Fruit fly (Drosophila melanogaster) whole organism, prepupa: ENCODE results near the gene Esyt2.

Source experiments
- Blimp-1 ChIP-seq: fragments of 200-800 bp; sonication (Bioruptor generic); optimal IDR thresholded peaks from 3 replicates; lab custom pipeline; 2017; ENCODE audit warnings: missing biosample characterization, missing genetic modification characterization, mild to moderate bottlenecking, moderate library complexity, missing genetic modification reagents
- CG10631 ChIP-seq: fragments of 200-800 bp; sonication (Bioruptor generic); optimal IDR thresholded peaks from 2 replicates; lab custom pipeline; 2016; ENCODE audit warnings: missing biosample characterization, missing genetic modification characterization
- CG11294 ChIP-seq: fragments of 200-800 bp; sonication (Bioruptor generic); IDR thresholded peaks from 2 replicates; pipeline ENCODE4 v1.3.6; 2022; ENCODE audit warnings: missing biosample characterization, missing genetic modification characterization
- CG15336 ChIP-seq: fragments of 200-800 bp; sonication (Bioruptor generic); IDR thresholded peaks from 2 replicates; pipeline ENCODE4 v1.3.6; 2022; ENCODE audit warnings: missing biosample characterization, missing genetic modification characterization
- CG1621 ChIP-seq: fragments of 200-800 bp; sonication (Bioruptor generic); optimal IDR thresholded peaks from 3 replicates; lab custom pipeline; 2018; ENCODE audit warnings: missing biosample characterization, mild to moderate bottlenecking, missing genetic modification characterization
- CG16779 ChIP-seq: fragments of 200-800 bp; sonication (Bioruptor generic); optimal IDR thresholded peaks from 3 replicates; lab custom pipeline; 2017; ENCODE audit warnings: missing biosample characterization, mild to moderate bottlenecking, missing genetic modification characterization
- CG3032 ChIP-seq: fragments of 200-800 bp; optimal IDR thresholded peaks from 2 replicates; lab custom pipeline; 2019; ENCODE audit warnings: missing biosample characterization, mild to moderate bottlenecking, missing genetic modification characterization, moderate library complexity
- CG31627 ChIP-seq: fragments of 200-800 bp; sonication (Bioruptor generic); optimal IDR thresholded peaks from 3 replicates; lab custom pipeline; 2016; ENCODE audit warnings: missing biosample characterization, missing genetic modification characterization
- CG32006 ChIP-seq: fragments of 200-800 bp; sonication (Bioruptor generic); optimal IDR thresholded peaks from 3 replicates; lab custom pipeline; 2017; ENCODE audit warnings: missing biosample characterization, mild to moderate bottlenecking, missing genetic modification characterization
- CG3919 ChIP-seq: fragments of 200-800 bp; sonication (Bioruptor generic); optimal IDR thresholded peaks from 3 replicates; lab custom pipeline; 2016; ENCODE audit warnings: missing biosample characterization, missing genetic modification characterization
- CG4318 ChIP-seq: fragments of 200-800 bp; sonication (Bioruptor generic); optimal IDR thresholded peaks from 3 replicates; lab custom pipeline; 2017; ENCODE audit warnings: missing biosample characterization, mild to moderate bottlenecking, missing genetic modification characterization
- CG6163 ChIP-seq: fragments of 200-800 bp; sonication (Bioruptor generic); IDR thresholded peaks from 3 replicates; pipeline ENCODE4 v1.3.6; 2022; ENCODE audit warnings: missing biosample characterization, missing genetic modification characterization
- CG6276 ChIP-seq: fragments of 200-800 bp; sonication (Bioruptor generic); optimal IDR thresholded peaks from 2 replicates; lab custom pipeline; 2017; ENCODE audit warnings: missing biosample characterization, mild to moderate bottlenecking, missing genetic modification characterization
- CG6792 ChIP-seq: fragments of 200-800 bp; sonication (Bioruptor generic); optimal IDR thresholded peaks from 3 replicates; lab custom pipeline; 2016; ENCODE audit warnings: missing biosample characterization, missing genetic modification characterization
- CG6808 ChIP-seq: fragments of 200-800 bp; sonication (Bioruptor generic); optimal IDR thresholded peaks from 3 replicates; lab custom pipeline; 2017; ENCODE audit warnings: missing biosample characterization, missing genetic modification characterization, mild to moderate bottlenecking, moderate library complexity, missing genetic modification reagents
- CG6854 ChIP-seq: fragments of 200-800 bp; sonication (Bioruptor generic); optimal IDR thresholded peaks from 2 replicates; lab custom pipeline; 2017; ENCODE audit warnings: missing biosample characterization, mild to moderate bottlenecking, missing genetic modification characterization
- CG7368 ChIP-seq: fragments of 200-800 bp; sonication (Bioruptor generic); optimal IDR thresholded peaks from 3 replicates; lab custom pipeline; 2016; ENCODE audit warnings: missing biosample characterization, missing genetic modification characterization
- CG8119 ChIP-seq: fragments of 200-800 bp; sonication (Bioruptor generic); IDR thresholded peaks from 3 replicates; pipeline ENCODE4 v1.3.6; 2022; ENCODE audit warnings: missing biosample characterization, missing genetic modification characterization
- CG8319 ChIP-seq: fragments of 200-800 bp; sonication (Bioruptor generic); optimal IDR thresholded peaks from 3 replicates; lab custom pipeline; 2016; ENCODE audit warnings: missing biosample characterization, missing genetic modification characterization
- CG9139 ChIP-seq: fragments of 200-800 bp; sonication (Bioruptor generic); optimal IDR thresholded peaks from 3 replicates; lab custom pipeline; 2017; ENCODE audit warnings: missing biosample characterization, mild to moderate bottlenecking, missing genetic modification characterization
- Eip75B ChIP-seq: fragments of 200-800 bp; sonication (Bioruptor generic); optimal IDR thresholded peaks from 3 replicates; lab custom pipeline; 2016; ENCODE audit warnings: missing biosample characterization, missing genetic modification characterization
- Eip78C ChIP-seq: fragments of 200-800 bp; sonication (Bioruptor generic); peaks from one replicate; lab custom pipeline; 2016; ENCODE audit warnings: missing biosample characterization, missing genetic modification characterization
- Eip93F ChIP-seq: fragments of 200-800 bp; sonication (Bioruptor generic); optimal IDR thresholded peaks from 2 replicates; lab custom pipeline; 2016; ENCODE audit warnings: missing biosample characterization, mild to moderate bottlenecking, missing genetic modification characterization
- Ets96B ChIP-seq: fragments of 200-800 bp; optimal IDR thresholded peaks from 2 replicates; lab custom pipeline; 2019; ENCODE audit warnings: missing biosample characterization, mild to moderate bottlenecking, missing genetic modification characterization, moderate library complexity
- Gug ChIP-seq: fragments of 200-800 bp; sonication (Bioruptor generic); IDR thresholded peaks from 2 replicates; pipeline ENCODE4 v1.3.6; 2022; ENCODE audit warnings: missing biosample characterization, missing genetic modification characterization
- Hr38 ChIP-seq: sonication (Bioruptor generic); optimal IDR thresholded peaks from 2 replicates; lab custom pipeline; 2016; ENCODE audit warnings: missing biosample characterization, missing genetic modification characterization
- Hr39 ChIP-seq: fragments of 200-800 bp; sonication (Bioruptor generic); optimal IDR thresholded peaks from 2 replicates; lab custom pipeline; 2016; ENCODE audit warnings: missing biosample characterization, missing genetic modification characterization
- Hr4 ChIP-seq: fragments of 200-800 bp; sonication (Bioruptor generic); optimal IDR thresholded peaks from 3 replicates; lab custom pipeline; 2016; ENCODE audit warnings: missing biosample characterization, missing genetic modification characterization
- Lpt ChIP-seq: fragments of 200-800 bp; sonication (Bioruptor generic); optimal IDR thresholded peaks from 3 replicates; lab custom pipeline; 2016; ENCODE audit warnings: missing biosample characterization, missing genetic modification characterization
- Met ChIP-seq: fragments of 200-800 bp; sonication (Bioruptor generic); optimal IDR thresholded peaks from 3 replicates; lab custom pipeline; 2016; ENCODE audit warnings: missing biosample characterization, missing genetic modification characterization
- OdsH ChIP-seq: fragments of 200-800 bp; sonication (Bioruptor generic); optimal IDR thresholded peaks from 3 replicates; lab custom pipeline; 2016; ENCODE audit warnings: missing biosample characterization, missing genetic modification characterization
- Smox ChIP-seq: fragments of 200-800 bp; sonication (Bioruptor generic); optimal IDR thresholded peaks from 3 replicates; lab custom pipeline; 2016; ENCODE audit warnings: missing biosample characterization, missing genetic modification characterization
- Sox102F ChIP-seq: fragments of 200-800 bp; sonication (Bioruptor generic); optimal IDR thresholded peaks from 2 replicates; lab custom pipeline; 2016; ENCODE audit warnings: missing biosample characterization, mild to moderate bottlenecking, missing genetic modification characterization
- Sox14 ChIP-seq: fragments of 200-800 bp; sonication (Bioruptor generic); optimal IDR thresholded peaks from 3 replicates; lab custom pipeline; 2016; ENCODE audit warnings: missing biosample characterization, missing genetic modification characterization
- Sox15 ChIP-seq: fragments of 200-800 bp; sonication (Bioruptor generic); optimal IDR thresholded peaks from 3 replicates; lab custom pipeline; 2016; ENCODE audit warnings: missing biosample characterization, missing genetic modification characterization
- achi ChIP-seq: fragments of 200-800 bp; sonication (Bioruptor generic); optimal IDR thresholded peaks from 3 replicates; lab custom pipeline; 2016; ENCODE audit warnings: missing biosample characterization, missing genetic modification characterization
- acj6 ChIP-seq: fragments of 200-800 bp; sonication (Bioruptor generic); optimal IDR thresholded peaks from 3 replicates; lab custom pipeline; 2016; ENCODE audit warnings: missing biosample characterization, missing genetic modification characterization
- cyc ChIP-seq: fragments of 200-800 bp; sonication (Bioruptor generic); optimal IDR thresholded peaks from 3 replicates; lab custom pipeline; 2016; ENCODE audit warnings: missing biosample characterization, missing genetic modification characterization
- dac ChIP-seq: fragments of 200-800 bp; sonication (Bioruptor generic); optimal IDR thresholded peaks from 2 replicates; lab custom pipeline; 2017; ENCODE audit warnings: missing biosample characterization, mild to moderate bottlenecking, missing genetic modification characterization
- dsx ChIP-seq: fragments of 200-800 bp; optimal IDR thresholded peaks from 3 replicates; lab custom pipeline; 2019; ENCODE audit warnings: missing biosample characterization, mild to moderate bottlenecking, missing genetic modification characterization, moderate library complexity; ENCODE audit not compliant: poor library complexity, severe bottlenecking
- eg ChIP-seq: fragments of 200-800 bp; sonication (Bioruptor generic); IDR thresholded peaks from 3 replicates; pipeline ENCODE4 v1.3.6; 2022; ENCODE audit warnings: missing biosample characterization, missing genetic modification characterization
- esn ChIP-seq: fragments of 200-800 bp; sonication (Bioruptor generic); optimal IDR thresholded peaks from 2 replicates; lab custom pipeline; 2016; ENCODE audit warnings: missing biosample characterization, mild to moderate bottlenecking, missing genetic modification characterization, moderate library complexity
- fd59A ChIP-seq: fragments of 200-800 bp; sonication (Bioruptor generic); optimal IDR thresholded peaks from 2 replicates; lab custom pipeline; 2017; ENCODE audit warnings: missing biosample characterization, mild to moderate bottlenecking, missing genetic modification characterization, missing genetic modification reagents
- fd85E ChIP-seq: fragments of 200-800 bp; sonication (Bioruptor generic); optimal IDR thresholded peaks from 3 replicates; lab custom pipeline; 2016; ENCODE audit warnings: missing biosample characterization, missing genetic modification characterization
- fkh ChIP-seq: fragments of 200-800 bp; sonication (Bioruptor generic); optimal IDR thresholded peaks from 3 replicates; lab custom pipeline; 2017; ENCODE audit warnings: missing biosample characterization, mild to moderate bottlenecking, missing genetic modification characterization, moderate library complexity
- lz ChIP-seq: fragments of 200-800 bp; sonication (Bioruptor generic); optimal IDR thresholded peaks from 3 replicates; lab custom pipeline; 2016; ENCODE audit warnings: missing biosample characterization, missing genetic modification characterization
- salr ChIP-seq, 2 experiments: fragments of 200-800 bp; sonication (Bioruptor generic); optimal IDR thresholded peaks; 3 replicates each; lab custom pipeline; 2016 to 2018; ENCODE audit warnings: missing biosample characterization in 2 of 2, missing genetic modification characterization in 2 of 2, mild to moderate bottlenecking in 1 of 2
- svp ChIP-seq: fragments of 200-800 bp; sonication (Bioruptor generic); peaks from one replicate; lab custom pipeline; 2016; ENCODE audit warnings: missing biosample characterization, missing genetic modification characterization
- topi ChIP-seq: fragments of 200-800 bp; sonication (Bioruptor generic); optimal IDR thresholded peaks from 3 replicates; lab custom pipeline; 2016; ENCODE audit warnings: missing biosample characterization, missing genetic modification characterization

Esyt2 gene

dm6 chr3R:24581891-24582668 is 37.6 kb downstream of the Esyt2 start (continued):
- TF ChIP-seq Eip75B (GFP tag; lab: Kevin White, UChicago) (peak; percentile 40), CG31627 (no peak), CG11294 (no peak), Smox (GFP tag; lab: Kevin White, UChicago) (no peak), fkh (GFP tag; lab: Kevin White, UChicago) (peak; percentile 41), salr (GFP tag; optimal IDR thresholded peaks at IDR 0.05; lab: Kevin White, UChicago) (no peak), Blimp-1 (GFP tag; lab: Kevin White, UChicago) (peak; percentile 8)

DNA sequence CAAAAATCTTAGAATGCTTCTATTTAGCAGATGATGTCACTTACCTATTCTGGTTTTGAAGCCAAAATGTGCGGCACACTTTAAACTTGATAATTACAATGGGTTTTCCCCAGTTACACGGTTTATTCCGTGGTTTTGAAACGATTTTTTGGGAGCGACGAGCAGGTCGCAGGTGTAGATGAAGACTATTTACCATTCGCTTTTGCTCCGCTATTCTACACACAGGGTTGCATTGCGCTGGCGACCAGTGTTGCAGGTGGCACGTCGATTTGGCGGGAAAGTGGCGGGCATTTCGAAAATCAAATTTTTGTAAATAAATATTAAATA is 38.1 kb downstream of the Esyt2 start, which contains the start of gene REPTOR:
TSS of gene REPTOR (minus strand) at position 196 of the 327 bp plus-strand sequence.
- TF ChIP-seq CG1621 (tag; lab: Kevin White, UChicago): no peak
- TF ChIP-seq Gug (GFP tag; lab: Robert Waterston, UW): no peak
- TF ChIP-seq salr (GFP tag; optimal IDR thresholded peaks at IDR 0.05; lab: Kevin White, UChicago): no peak
- TF ChIP-seq CG6792 (GFP tag; lab: Kevin White, UChicago): peak; percentile 1
- no peak for TF ChIP-seq fd85E (GFP tag; lab: Kevin White, UChicago)
- TF ChIP-seq CG8119 (GFP tag; lab: Robert Waterston, UW): no peak
- no peak for TF ChIP-seq Hr4
- peak; percentile 21 for TF ChIP-seq dsx (GFP tag; lab: Kevin White, UChicago)
- TF ChIP-seq CG6854 (GFP tag; lab: Kevin White, UChicago): no peak
- no peak for TF ChIP-seq Lpt
- no peak for TF ChIP-seq Blimp-1 (GFP tag; lab: Kevin White, UChicago)
- peak; percentile 13 for TF ChIP-seq CG6808 (GFP tag; lab: Kevin White, UChicago)
- TF ChIP-seq Eip75B (GFP tag; lab: Kevin White, UChicago): no peak
- TF ChIP-seq Eip93F: peak; percentile 30
- no peak for TF ChIP-seq CG15336 (GFP tag; lab: Robert Waterston, UW)
- TF ChIP-seq Smox (GFP tag; lab: Kevin White, UChicago): no peak
- TF ChIP-seq CG3919 (GFP tag; lab: Kevin White, UChicago): peak; percentile 37
- TF ChIP-seq acj6 (GFP tag; lab: Kevin White, UChicago): peak; percentile 6
- peak; percentile 3 for TF ChIP-seq lz (GFP tag; lab: Kevin White, UChicago)
- peak; percentile 86 for TF ChIP-seq fkh (GFP tag; lab: Kevin White, UChicago)
- no peak for TF ChIP-seq CG6163 (GFP tag; lab: Robert Waterston, UW)
- no peak for TF ChIP-seq CG8319
- peak; percentile 2 for TF ChIP-seq topi (GFP tag; lab: Kevin White, UChicago)
- no peak for TF ChIP-seq achi (GFP tag; lab: Kevin White, UChicago)
- no peak for TF ChIP-seq eg
- no peak for TF ChIP-seq CG7368 (GFP tag; lab: Kevin White, UChicago)
- no peak for TF ChIP-seq CG32006 (GFP tag; lab: Kevin White, UChicago)
- TF ChIP-seq CG16779: peak; percentile 16
- no peak for TF ChIP-seq svp (GFP tag; lab: Kevin White, UChicago)
- no peak for TF ChIP-seq dac (GFP tag; lab: Kevin White, UChicago)
- peak; percentile 31 for TF ChIP-seq Sox14 (GFP tag; lab: Kevin White, UChicago)
- TF ChIP-seq Met (GFP tag; lab: Kevin White, UChicago): peak; percentile 21
- TF ChIP-seq CG4318: no peak
- TF ChIP-seq fd59A (GFP tag; lab: Kevin White, UChicago): no peak
- TF ChIP-seq OdsH: no peak
- peak; percentile 2 for TF ChIP-seq cyc (GFP tag; lab: Kevin White, UChicago)
- no peak for TF ChIP-seq CG6276 (GFP tag; lab: Kevin White, UChicago)
- TF ChIP-seq CG9139 (GFP tag; lab: Kevin White, UChicago): no peak
- TF ChIP-seq Ets96B (tag; lab: Kevin White, UChicago): no peak
- no peak for TF ChIP-seq CG3032 (tag; lab: Kevin White, UChicago)
- TF ChIP-seq CG10631: no peak
- TF ChIP-seq Hr38 (GFP tag; lab: Kevin White, UChicago): no peak
- TF ChIP-seq esn (GFP tag; lab: Kevin White, UChicago): peak; percentile 33
- TF ChIP-seq Hr39 (GFP tag; lab: Kevin White, UChicago): no peak
- TF ChIP-seq CG11294: no peak
- no peak for TF ChIP-seq Sox15 (GFP tag; lab: Kevin White, UChicago)
- TF ChIP-seq Eip78C (GFP tag; lab: Kevin White, UChicago): peak; percentile 36
- TF ChIP-seq Sox102F: peak; percentile 34
